Worm (Caenorhabditis elegans): ENCODE measurements around the gene srx-122.

DNA sequence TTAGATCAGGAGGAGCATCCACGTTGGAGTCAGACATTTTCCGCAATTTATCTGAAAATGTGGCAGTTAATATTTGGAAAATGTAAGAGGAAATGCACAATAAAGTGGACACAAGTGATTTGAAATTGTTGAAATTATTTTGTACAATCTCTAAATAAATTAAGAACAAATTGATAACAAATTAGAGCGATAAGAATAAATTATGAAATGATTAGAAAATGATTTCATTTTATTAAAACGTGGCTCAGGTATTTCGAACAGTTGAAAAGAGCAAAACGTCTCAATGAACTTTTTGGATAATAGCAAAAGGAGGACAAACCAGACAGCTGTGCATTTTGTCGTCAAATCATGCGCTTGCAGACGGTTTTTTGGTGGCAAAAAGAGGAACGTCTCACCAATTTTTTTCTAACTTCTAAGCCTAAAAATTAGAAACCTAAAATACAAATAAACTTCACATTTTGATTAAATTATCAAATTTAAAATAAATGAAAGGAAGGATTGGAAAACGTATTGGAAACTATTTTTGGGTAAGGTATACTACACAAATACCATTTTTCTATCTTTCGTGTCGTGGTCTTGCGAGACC, 48.9 kb upstream of the srx-122 start, which contains the start of gene fbxa-65:
- TF ChIP-seq ztf-29 (GFP tag; IDR thresholded peaks at IDR 0.05): no peak
- no peak for TF ChIP-seq tab-1 (GFP tag; IDR thresholded peaks at IDR 0.05)
- TF ChIP-seq T22C8.4 (GFP tag; IDR thresholded peaks at IDR 0.05): no peak
- TF ChIP-seq cog-1 (tag; optimal IDR thresholded peaks at IDR 0.05): no peak
- TF ChIP-seq ref-1 (GFP tag; conservative IDR thresholded peaks at IDR 0.05): no peak
- TF ChIP-seq med-1 (GFP tag; optimal IDR thresholded peaks at IDR 0.05; ENCODE audit: insufficient read depth): no peak
- no peak for TF ChIP-seq flt-1 (GFP tag; IDR thresholded peaks at IDR 0.05)
- TF ChIP-seq klf-2 (GFP tag; conservative IDR thresholded peaks at IDR 0.05): no peak
- TF ChIP-seq ztf-23 (GFP tag; IDR thresholded peaks at IDR 0.05): no peak

Data from whole organism, midembryonic.